Worm (Caenorhabditis elegans): ENCODE data around the gene F57B1.6.

F57B1.6 gene

ce11 chrV:13202127-13202610, 7.3 kb upstream of the F57B1.6 start, which contains the start of the genes col-159 and col-160 (continued):
- no peak for TF ChIP-seq ceh-16 (tag; optimal IDR thresholded peaks at IDR 0.05)
- TF ChIP-seq nhr-43 (tag; optimal IDR thresholded peaks at IDR 0.05; ENCODE audit: poor library complexity, severe bottlenecking): peak; percentile 39
- no peak for TF ChIP-seq ama-1 (optimal IDR thresholded peaks at IDR 0.05)
- no peak for TF ChIP-seq ztf-11 (tag; optimal IDR thresholded peaks at IDR 0.05)
- TF ChIP-seq jun-1 (tag; optimal IDR thresholded peaks at IDR 0.05): no peak
- TF ChIP-seq snpc-4 (tag; optimal IDR thresholded peaks at IDR 0.05): no peak

ce11 chrV:13206514-13206913, 2.9 kb upstream of the F57B1.6 start:
- TF ChIP-seq nhr-76 (tag; optimal IDR thresholded peaks at IDR 0.05) (no peak), fos-1 (tag; optimal IDR thresholded peaks at IDR 0.05) (no peak), ceh-9 (tag; optimal IDR thresholded peaks at IDR 0.05) (no peak), zag-1 (tag; optimal IDR thresholded peaks at IDR 0.05) (no peak), lin-39 (tag; optimal IDR thresholded peaks at IDR 0.05) (peak; percentile 32), sea-2 (GFP tag; optimal IDR thresholded peaks at IDR 0.05) (no peak), snpc-4 (tag; optimal IDR thresholded peaks at IDR 0.05) (no peak), nhr-23 (tag; optimal IDR thresholded peaks at IDR 0.05) (no peak), fkh-2 (tag; optimal IDR thresholded peaks at IDR 0.05) (no peak), fkh-10 (GFP tag; optimal IDR thresholded peaks at IDR 0.05) (peak; percentile 10), eor-1 (tag; optimal IDR thresholded peaks at IDR 0.05) (no peak), lsy-12 (tag; optimal IDR thresholded peaks at IDR 0.05) (no peak), mdl-1 (tag; optimal IDR thresholded peaks at IDR 0.05) (no peak), ceh-16 (tag; optimal IDR thresholded peaks at IDR 0.05) (no peak), nhr-43 (tag; optimal IDR thresholded peaks at IDR 0.05; ENCODE audit: poor library complexity, severe bottlenecking) (no peak), ZK546.5 (tag; optimal IDR thresholded peaks at IDR 0.05) (no peak), nfya-1 (tag; optimal IDR thresholded peaks at IDR 0.05; ENCODE audit: insufficient read depth) (peak; percentile 8)

ce11 chrV:13207426-13207825, 2.0 kb upstream of the F57B1.6 start, which contains the start of gene F57B1.5:
Gene F57B1.5 (plus strand): TSS chrV:13207726.
- no peak for TF ChIP-seq unc-62 (GFP tag; optimal IDR thresholded peaks at IDR 0.05)

ce11 chrV:13212584-13212983, 3.1 kb downstream of the F57B1.6 start:
- TF ChIP-seq nhr-67 (tag; optimal IDR thresholded peaks at IDR 0.05) (no peak), elt-3 (tag; optimal IDR thresholded peaks at IDR 0.05) (no peak), jun-1 (tag; optimal IDR thresholded peaks at IDR 0.05) (peak; percentile 90), elt-2 (tag; optimal IDR thresholded peaks at IDR 0.05) (peak; percentile 99), mml-1 (tag; optimal IDR thresholded peaks at IDR 0.05) (peak; percentile 61), pqm-1 (tag; optimal IDR thresholded peaks at IDR 0.05) (peak; percentile 99)

- TF ChIP-seq elt-1 (tag; optimal IDR thresholded peaks at IDR 0.05): no peak
- TF ChIP-seq pha-4 (tag; optimal IDR thresholded peaks at IDR 0.05): no peak
- TF ChIP-seq fkh-10 (GFP tag; optimal IDR thresholded peaks at IDR 0.05): peak; percentile 54
- TF ChIP-seq nhr-23 (tag; optimal IDR thresholded peaks at IDR 0.05): no peak
Observed at ce11 chrV:13221066-13221465, 11.6 kb downstream of the F57B1.6 start.

ce11 chrV:13229538-13229937, 20.1 kb downstream of the F57B1.6 start:
- TF ChIP-seq nhr-76 (tag; optimal IDR thresholded peaks at IDR 0.05) (no peak), nhr-12 (tag; optimal IDR thresholded peaks at IDR 0.05) (no peak)

ce11 chrV:13235313-13235712, 25.9 kb downstream of the F57B1.6 start:
- TF ChIP-seq ceh-82 (tag; optimal IDR thresholded peaks at IDR 0.05): no peak
- no peak for TF ChIP-seq egl-5 (tag; optimal IDR thresholded peaks at IDR 0.05)
- no peak for TF ChIP-seq nhr-12 (tag; optimal IDR thresholded peaks at IDR 0.05)
- no peak for TF ChIP-seq ztf-11 (tag; optimal IDR thresholded peaks at IDR 0.05)
- TF ChIP-seq fkh-10 (GFP tag; optimal IDR thresholded peaks at IDR 0.05): no peak
- no peak for TF ChIP-seq nhr-76 (tag; optimal IDR thresholded peaks at IDR 0.05)
- TF ChIP-seq ZK546.5 (tag; optimal IDR thresholded peaks at IDR 0.05): no peak
- TF ChIP-seq skn-1 (tag; optimal IDR thresholded peaks at IDR 0.05): no peak
- TF ChIP-seq ceh-9 (tag; optimal IDR thresholded peaks at IDR 0.05): no peak
- no peak for TF ChIP-seq fkh-2 (tag; optimal IDR thresholded peaks at IDR 0.05)
- TF ChIP-seq tbx-2 (tag; optimal IDR thresholded peaks at IDR 0.05): no peak
- TF ChIP-seq ama-1 (optimal IDR thresholded peaks at IDR 0.05): no peak
- TF ChIP-seq unc-39 (tag; optimal IDR thresholded peaks at IDR 0.05): no peak
- TF ChIP-seq nfya-1 (tag; optimal IDR thresholded peaks at IDR 0.05; ENCODE audit: insufficient read depth): no peak
- no peak for TF ChIP-seq aly-2 (tag; optimal IDR thresholded peaks at IDR 0.05)
- no peak for TF ChIP-seq lin-39 (tag; optimal IDR thresholded peaks at IDR 0.05)
- no peak for TF ChIP-seq elt-3 (tag; optimal IDR thresholded peaks at IDR 0.05)

Measured in whole organism, L3 larva.